Fruit fly (Drosophila melanogaster): ENCODE results near the gene CG14717.
A peak's percentile ranks its signal among the peaks of the same experiment; 100 is the strongest.

CG14717 gene

dm6 chr3R:11649449-11649848 lies 46.9 kb upstream of the CG14717 start (continued):
- TF ChIP-seq tll (GFP tag; optimal IDR thresholded peaks at IDR 0.05) (no peak), gsb (GFP tag; IDR thresholded peaks at IDR 0.05) (peak; percentile 96), fu2 (GFP tag; optimal IDR thresholded peaks at IDR 0.05) (peak; percentile 97), trh (GFP tag; optimal IDR thresholded peaks at IDR 0.05) (peak; percentile 88), phol (tag; optimal IDR thresholded peaks at IDR 0.05) (peak; percentile 88), CG13287 (GFP tag; IDR thresholded peaks at IDR 0.05; ENCODE audit: partially characterized antibody) (no peak), unc-4 (GFP tag; IDR thresholded peaks at IDR 0.05; ENCODE audit: partially characterized antibody) (no peak), ash1 (GFP tag; optimal IDR thresholded peaks at IDR 0.05) (peak; percentile 73), slp2 (GFP tag; optimal IDR thresholded peaks at IDR 0.05) (peak; percentile 94), CG7963 (GFP tag; IDR thresholded peaks at IDR 0.05; ENCODE audit: partially characterized antibody) (no peak), Six4 (GFP tag; optimal IDR thresholded peaks at IDR 0.05) (peak; percentile 92), H15 (GFP tag; IDR thresholded peaks at IDR 0.05) (peak; percentile 96), Sry-δ (GFP tag; optimal IDR thresholded peaks at IDR 0.05) (peak; percentile 71), CG10321 (GFP tag; IDR thresholded peaks at IDR 0.05) (peak; percentile 82), CG13296 (GFP tag; optimal IDR thresholded peaks at IDR 0.05) (peak; percentile 97), sisA (GFP tag; IDR thresholded peaks at IDR 0.05) (peak; percentile 98), TFAM (GFP tag; optimal IDR thresholded peaks at IDR 0.05) (peak; percentile 8), ttk (GFP tag; IDR thresholded peaks at IDR 0.05) (peak; percentile 96), CG2202 (tag; optimal IDR thresholded peaks at IDR 0.05) (peak; percentile 41), CG10565 (GFP tag; optimal IDR thresholded peaks at IDR 0.05) (peak; percentile 83), btn (GFP tag; optimal IDR thresholded peaks at IDR 0.05) (peak; percentile 91), Lpt (GFP tag; optimal IDR thresholded peaks at IDR 0.05) (no peak), D (optimal IDR thresholded peaks at IDR 0.05) (no peak), D (GFP tag; optimal IDR thresholded peaks at IDR 0.05) (peak; percentile 82), CG1233 (GFP tag; optimal IDR thresholded peaks at IDR 0.05) (peak; percentile 95), CoRest (tag; optimal IDR thresholded peaks at IDR 0.05) (peak; percentile 96), ham (GFP tag; IDR thresholded peaks at IDR 0.05) (peak; percentile 90), CG14014 (GFP tag; IDR thresholded peaks at IDR 0.05) (peak; percentile 99), crp (GFP tag; optimal IDR thresholded peaks at IDR 0.05) (peak in 1 of 2 experiments; percentile 55), CG30403 (GFP tag; optimal IDR thresholded peaks at IDR 0.05) (peak; percentile 97), ewg (GFP tag; optimal IDR thresholded peaks at IDR 0.05) (peak; percentile 83), pfk (GFP tag; optimal IDR thresholded peaks at IDR 0.05) (peak; percentile 34), CG8388 (GFP tag; optimal IDR thresholded peaks at IDR 0.05) (peak; percentile 86), CG17829 (tag; optimal IDR thresholded peaks at IDR 0.05) (peak; percentile 88), CG11504 (tag; optimal IDR thresholded peaks at IDR 0.05) (peak; percentile 95), Hr3 (GFP tag; optimal IDR thresholded peaks at IDR 0.05) (peak; percentile 93), lilli (GFP tag; optimal IDR thresholded peaks at IDR 0.05) (peak; percentile 99), CG2678 (tag; optimal IDR thresholded peaks at IDR 0.05) (peak; percentile 97), run (tag; optimal IDR thresholded peaks at IDR 0.05) (peak; percentile 86), Abd-B (GFP tag; optimal IDR thresholded peaks at IDR 0.05) (peak; percentile 93), pros (GFP tag; optimal IDR thresholded peaks at IDR 0.05) (no peak), CG30020 (tag; optimal IDR thresholded peaks at IDR 0.05) (peak; percentile 64), slou (GFP tag; optimal IDR thresholded peaks at IDR 0.05) (peak; percentile 93), Rfx (GFP tag; IDR thresholded peaks at IDR 0.05) (peak; percentile 99), Sox102F (GFP tag; optimal IDR thresholded peaks at IDR 0.05) (peak; percentile 97), HmgZ (tag; optimal IDR thresholded peaks at IDR 0.05) (peak; percentile 97), corto (GFP tag; optimal IDR thresholded peaks at IDR 0.05) (no peak), YL-1 (GFP tag; optimal IDR thresholded peaks at IDR 0.05) (peak; percentile 63), Meics (GFP tag; optimal IDR thresholded peaks at IDR 0.05) (peak; percentile 97), CG8765 (GFP tag; IDR thresholded peaks at IDR 0.05) (peak; percentile 85), repo (GFP tag; optimal IDR thresholded peaks at IDR 0.05) (peak; percentile 96)
